Fruit fly (Drosophila melanogaster) whole organism, adult: Measurements from ENCODE around the gene CG15431.

Experiments
- CG12768 ChIP-seq: fragments of 200-800 bp; sonication (Bioruptor generic); optimal IDR thresholded peaks from 2 replicates; lab custom pipeline; 2017; ENCODE audit warnings: missing biosample characterization, missing genetic modification characterization, mild to moderate bottlenecking, moderate library complexity, missing genetic modification reagents
- CG14711 ChIP-seq: fragments of 200-800 bp; sonication (Bioruptor generic); optimal IDR thresholded peaks from 2 replicates; lab custom pipeline; 2018; ENCODE audit warnings: missing biosample characterization, mild to moderate bottlenecking, missing genetic modification characterization, moderate library complexity
- CG33017 ChIP-seq: fragments of 200-800 bp; sonication (Bioruptor generic); optimal IDR thresholded peaks from 2 replicates; lab custom pipeline; 2018; ENCODE audit warnings: missing biosample characterization, mild to moderate bottlenecking, missing genetic modification characterization, moderate library complexity
- CG5204 ChIP-seq: fragments of 200-800 bp; sonication (Bioruptor generic); optimal IDR thresholded peaks from 2 replicates; lab custom pipeline; 2016; ENCODE audit warnings: missing biosample characterization, missing genetic modification characterization
- CG7045 ChIP-seq: fragments of 200-800 bp; sonication (Bioruptor generic); optimal IDR thresholded peaks from 2 replicates; lab custom pipeline; 2017; ENCODE audit warnings: missing biosample characterization, mild to moderate bottlenecking, missing genetic modification characterization
- CG7101 ChIP-seq: fragments of 200-800 bp; sonication (Bioruptor generic); optimal IDR thresholded peaks from 2 replicates; lab custom pipeline; 2018; ENCODE audit warnings: missing biosample characterization, mild to moderate bottlenecking, missing genetic modification characterization, moderate library complexity
- Clk ChIP-seq: fragments of 200-800 bp; sonication (Bioruptor generic); optimal IDR thresholded peaks from 2 replicates; lab custom pipeline; 2017; ENCODE audit warnings: missing biosample characterization, missing genetic modification characterization
- Crg-1 ChIP-seq: fragments of 200-800 bp; sonication (Bioruptor generic); optimal IDR thresholded peaks from 2 replicates; lab custom pipeline; 2016; ENCODE audit warnings: missing biosample characterization, missing genetic modification characterization
- Hr96 ChIP-seq: fragments of 200-800 bp; sonication (Bioruptor generic); optimal IDR thresholded peaks from 2 replicates; lab custom pipeline; 2016; ENCODE audit warnings: missing biosample characterization, missing genetic modification characterization
- Mnt ChIP-seq: fragments of 200-800 bp; sonication (Bioruptor generic); optimal IDR thresholded peaks from 2 replicates; lab custom pipeline; 2016; ENCODE audit warnings: missing biosample characterization, mild to moderate bottlenecking, missing genetic modification characterization
- bab1 ChIP-seq: fragments of 200-800 bp; sonication (Bioruptor generic); optimal IDR thresholded peaks from 3 replicates; lab custom pipeline; 2019; ENCODE audit warnings: missing biosample characterization, mild to moderate bottlenecking, missing genetic modification characterization, moderate library complexity
- cic ChIP-seq: fragments of 200-800 bp; sonication (Bioruptor generic); optimal IDR thresholded peaks from 2 replicates; lab custom pipeline; 2017; ENCODE audit warnings: missing biosample characterization, mild to moderate bottlenecking, missing genetic modification characterization, moderate library complexity
- cnc ChIP-seq, 2 experiments: fragments of >200 bp; optimal IDR thresholded peaks; 2 replicates each; lab custom pipeline; 2017
- kay ChIP-seq: fragments of 200-800 bp; sonication (Bioruptor generic); peaks from one replicate; lab custom pipeline; 2016; ENCODE audit warnings: missing biosample characterization, missing genetic modification characterization, borderline replicate concordance
- ovo ChIP-seq: fragments of 200-800 bp; sonication (Bioruptor generic); optimal IDR thresholded peaks from 2 replicates; lab custom pipeline; 2016; ENCODE audit warnings: missing biosample characterization, missing genetic modification characterization
- tj ChIP-seq: fragments of 200-800 bp; sonication (Bioruptor generic); optimal IDR thresholded peaks from 3 replicates; lab custom pipeline; 2017; ENCODE audit warnings: missing biosample characterization, mild to moderate bottlenecking, missing genetic modification characterization, moderate library complexity
- toe ChIP-seq: fragments of 200-800 bp; sonication (Bioruptor generic); optimal IDR thresholded peaks from 2 replicates; lab custom pipeline; 2016; ENCODE audit warnings: missing biosample characterization, missing genetic modification characterization

The CG15431 gene

dm6 chr2L:4360882-4361281 lies 80.2 kb downstream of the CG15431 start:
- TF ChIP-seq CG7045 (GFP tag; lab: Kevin White, UChicago), result no peak
- TF ChIP-seq cic (GFP tag; lab: Kevin White, UChicago), result no peak
- TF ChIP-seq Crg-1 (GFP tag; lab: Kevin White, UChicago), result no peak
- TF ChIP-seq CG7101, result no peak
- no peak for TF ChIP-seq Hr96 (GFP tag; lab: Kevin White, UChicago)
- TF ChIP-seq CG14711, result no peak
- no peak for TF ChIP-seq Clk (GFP tag; lab: Kevin White, UChicago)
- no peak for TF ChIP-seq cnc (optimal IDR thresholded peaks at IDR 0.05; lab: Kevin White, UChicago)
- TF ChIP-seq ovo (GFP tag; lab: Kevin White, UChicago), result no peak
- TF ChIP-seq kay (GFP tag; lab: Kevin White, UChicago), result no peak
- TF ChIP-seq bab1 (GFP tag; lab: Kevin White, UChicago), result no peak
- TF ChIP-seq CG12768 (GFP tag; lab: Kevin White, UChicago), result no peak

DNA sequence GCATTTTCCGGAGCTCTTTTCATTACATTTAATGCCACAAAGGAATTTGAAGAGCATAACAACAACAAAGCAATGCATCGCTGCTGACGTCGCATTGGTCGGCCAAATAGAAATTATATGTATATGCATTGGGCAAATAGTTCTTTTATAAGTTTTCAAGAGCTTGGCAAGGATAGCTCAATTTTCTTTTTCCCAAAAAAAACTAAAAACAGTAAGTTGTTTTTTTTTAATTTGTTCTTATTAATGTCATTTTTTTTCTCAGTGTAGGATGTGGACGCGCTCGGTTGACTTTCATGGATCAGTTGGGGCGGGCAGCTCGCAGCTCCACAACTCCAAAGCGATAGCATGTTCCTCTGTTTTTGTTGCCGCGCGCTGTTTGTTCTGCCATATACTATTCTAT lies 81.9 kb downstream of the CG15431 start:
- TF ChIP-seq toe (GFP tag; lab: Kevin White, UChicago) (no peak), CG33017 (no peak)

DNA sequence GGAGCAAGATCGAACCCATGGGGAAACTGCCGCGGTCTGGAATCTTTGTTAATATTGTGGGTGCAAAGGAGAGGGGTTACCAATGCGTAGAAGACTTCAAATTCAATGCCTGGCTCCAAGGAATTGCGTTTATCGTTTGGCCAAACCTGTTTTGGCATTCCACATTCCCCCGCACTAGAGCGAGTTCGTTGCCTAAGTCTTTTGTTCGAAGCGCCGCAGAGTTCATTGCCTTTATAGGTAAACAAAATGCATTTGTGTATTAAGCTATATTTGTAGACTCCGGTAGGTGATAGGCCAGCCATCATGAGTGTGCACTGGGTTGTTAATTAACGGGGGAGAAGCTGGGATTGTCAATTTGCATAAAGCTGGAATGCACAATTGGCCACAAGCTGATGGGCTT lies 86.0 kb downstream of the CG15431 start:
- TF ChIP-seq Clk (GFP tag; lab: Kevin White, UChicago) (no peak), tj (GFP tag; lab: Kevin White, UChicago) (no peak), cic (GFP tag; lab: Kevin White, UChicago) (no peak), Mnt (GFP tag; lab: Kevin White, UChicago) (no peak), CG5204 (GFP tag; lab: Kevin White, UChicago) (no peak), toe (GFP tag; lab: Kevin White, UChicago) (no peak), kay (GFP tag; lab: Kevin White, UChicago) (peak; percentile 33)
